ENCODE assay signal across 3 fruit fly cellular contexts in genomic region chr3R:21386132-21386531, dm6.
TF ChIP-seq lines count a peak whose summit lies in the region.

No protein-coding gene starts in this region.

- TF ChIP-seq CTCF in S2 (optimal IDR thresholded peaks at IDR 0.05; lab: Kevin White, UChicago): peak; percentile 52 to 78
- peak; percentile 78 for TF ChIP-seq CTCF in whole organism, embryonic (GFP tag; optimal IDR thresholded peaks at IDR 0.05; lab: Kevin White, UChicago)

TF ChIP-seq in whole organism, embryonic, 481 proteins besides CTCF, POLR2A, EP300 and RAD21 (continues in another document):
- TF ChIP-seq CG8944 (GFP tag; optimal IDR thresholded peaks at IDR 0.05; lab: Kevin White, UChicago) (no peak), CG16813 (GFP tag; IDR thresholded peaks at IDR 0.05; lab: Robert Waterston, UW; ENCODE audit: partially characterized antibody) (peak; percentile 57), CG7839 (tag; optimal IDR thresholded peaks at IDR 0.05; lab: Kevin White, UChicago) (no peak), Nf-YC (tag; optimal IDR thresholded peaks at IDR 0.05; lab: Kevin White, UChicago) (peak; percentile 63), CG17568 (GFP tag; optimal IDR thresholded peaks at IDR 0.05; lab: Kevin White, UChicago) (no peak), CG17802 (tag; optimal IDR thresholded peaks at IDR 0.05; lab: Kevin White, UChicago) (no peak), CG13287 (GFP tag; IDR thresholded peaks at IDR 0.05; lab: Robert Waterston, UW; ENCODE audit: partially characterized antibody) (peak; percentile 58; the same call in 1 of the 2 replicates), ind (GFP tag; optimal IDR thresholded peaks at IDR 0.05; lab: Kevin White, UChicago) (no peak), sob (GFP tag; IDR thresholded peaks at IDR 0.05; lab: Robert Waterston, UW) (no peak), sens (GFP tag; lab: Kevin White, UChicago) (peak; percentile 44), Ets97D (GFP tag; optimal IDR thresholded peaks at IDR 0.05; lab: Kevin White, UChicago) (peak; percentile 1), Elba2 (GFP tag; optimal IDR thresholded peaks at IDR 0.05; lab: Kevin White, UChicago) (peak; percentile 90), Ssrp (tag; optimal IDR thresholded peaks at IDR 0.05; lab: Kevin White, UChicago) (no peak), Antp (GFP tag; optimal IDR thresholded peaks at IDR 0.05; lab: Kevin White, UChicago) (no peak), CG11723 (GFP tag; optimal IDR thresholded peaks at IDR 0.05; lab: Kevin White, UChicago) (no peak), gcm2 (GFP tag; optimal IDR thresholded peaks at IDR 0.05; lab: Kevin White, UChicago) (no peak), CG4424 (GFP tag; optimal IDR thresholded peaks at IDR 0.05; lab: Kevin White, UChicago) (no peak), Tbp (GFP tag; optimal IDR thresholded peaks at IDR 0.05; lab: Kevin White, UChicago) (no peak), CG2712 (tag; optimal IDR thresholded peaks at IDR 0.05; lab: Kevin White, UChicago) (peak; percentile 52), Hmr (GFP tag; optimal IDR thresholded peaks at IDR 0.05; lab: Kevin White, UChicago) (peak; percentile 41), CG9797 (GFP tag; optimal IDR thresholded peaks at IDR 0.05; lab: Kevin White, UChicago) (peak; percentile 17), CG7928 (GFP tag; optimal IDR thresholded peaks at IDR 0.05; lab: Kevin White, UChicago) (no peak), gfzf (GFP tag; optimal IDR thresholded peaks at IDR 0.05; lab: Kevin White, UChicago) (peak; percentile 66), Hr3 (GFP tag; optimal IDR thresholded peaks at IDR 0.05; lab: Kevin White, UChicago) (no peak), Adf1 (GFP tag; IDR thresholded peaks at IDR 0.05; lab: Robert Waterston, UW) (no peak), CG7372 (GFP tag; IDR thresholded peaks at IDR 0.05; lab: Robert Waterston, UW) (no peak), ewg (GFP tag; optimal IDR thresholded peaks at IDR 0.05; lab: Kevin White, UChicago) (no peak), Myb (GFP tag; optimal IDR thresholded peaks at IDR 0.05; lab: Kevin White, UChicago) (peak; percentile 77), slou (GFP tag; optimal IDR thresholded peaks at IDR 0.05; lab: Kevin White, UChicago) (no peak), CG10654 (GFP tag; optimal IDR thresholded peaks at IDR 0.05; lab: Kevin White, UChicago) (no peak), CG3163 (GFP tag; optimal IDR thresholded peaks at IDR 0.05; lab: Kevin White, UChicago) (no peak), CG4282 (GFP tag; optimal IDR thresholded peaks at IDR 0.05; lab: Kevin White, UChicago) (no peak), luna (GFP tag; optimal IDR thresholded peaks at IDR 0.05; lab: Kevin White, UChicago) (no peak), CG11093 (GFP tag; IDR thresholded peaks at IDR 0.05; lab: Robert Waterston, UW) (no peak), Hr78 (GFP tag; optimal IDR thresholded peaks at IDR 0.05; lab: Kevin White, UChicago) (no peak), ase (GFP tag; IDR thresholded peaks at IDR 0.05; lab: Robert Waterston, UW) (no peak), Ravus (GFP tag; IDR thresholded peaks at IDR 0.05; lab: Robert Waterston, UW) (no peak), Hsf (GFP tag; optimal IDR thresholded peaks at IDR 0.05; lab: Kevin White, UChicago) (no peak), CG31224 (GFP tag; IDR thresholded peaks at IDR 0.05; lab: Robert Waterston, UW) (no peak), exex (tag; optimal IDR thresholded peaks at IDR 0.05; lab: Kevin White, UChicago) (no peak), insv (GFP tag; optimal IDR thresholded peaks at IDR 0.05; lab: Kevin White, UChicago) (peak in 1 of 2 experiments; percentile 22), CG32532 (GFP tag; IDR thresholded peaks at IDR 0.05; lab: Robert Waterston, UW) (no peak), CG32772 (GFP tag; IDR thresholded peaks at IDR 0.05; lab: Robert Waterston, UW) (no peak), lilli (GFP tag; optimal IDR thresholded peaks at IDR 0.05; lab: Kevin White, UChicago) (no peak), CG14710 (tag; optimal IDR thresholded peaks at IDR 0.05; lab: Kevin White, UChicago) (peak; percentile 23), CG12659 (GFP tag; optimal IDR thresholded peaks at IDR 0.05; lab: Kevin White, UChicago) (no peak), CG17912 (GFP tag; optimal IDR thresholded peaks at IDR 0.05; lab: Kevin White, UChicago) (no peak)

TF ChIP-seq in whole organism, wandering third instar larva, 38 proteins besides CTCF, POLR2A, EP300 and RAD21:
- TF ChIP-seq Myc (optimal IDR thresholded peaks at IDR 0.05; lab: Kevin White, UChicago): peak; percentile 44
- TF ChIP-seq usp (GFP tag; optimal IDR thresholded peaks at IDR 0.05; lab: Kevin White, UChicago): no peak
